Fruit fly (Drosophila melanogaster) whole organism, embryonic: ENCODE measurements around the gene sp3.
A peak's percentile ranks its signal among the peaks of the same experiment; 100 is the strongest.

Source experiments
- Abd-B ChIP-seq: fragments of 200-800 bp; sonication (Bioruptor generic); optimal IDR thresholded peaks from 2 replicates; lab custom pipeline; 2018; ENCODE audit warnings: missing biosample characterization, mild to moderate bottlenecking, missing genetic modification characterization, moderate library complexity
- Awh ChIP-seq: fragments of 200-800 bp; sonication (Bioruptor generic); IDR thresholded peaks from 2 replicates; pipeline ENCODE4, ENCODE4 v1.3.6; 2022; ENCODE audit warnings: missing biosample characterization, missing genetic modification characterization
- CG16815 ChIP-seq: fragments of 200-800 bp; sonication (Bioruptor generic); optimal IDR thresholded peaks from 3 replicates; lab custom pipeline; 2017; ENCODE audit warnings: missing biosample characterization, mild to moderate bottlenecking, missing genetic modification characterization
- CG17612 ChIP-seq: fragments of 200-800 bp; sonication (Bioruptor generic); IDR thresholded peaks from 2 replicates; pipeline ENCODE4 v1.3.6; 2022; ENCODE audit warnings: missing biosample characterization, missing genetic modification characterization
- CG18599 ChIP-seq: fragments of 200-800 bp; sonication (Bioruptor generic); optimal IDR thresholded peaks from 3 replicates; lab custom pipeline; 2017; ENCODE audit warnings: missing biosample characterization, missing genetic modification characterization, mild to moderate bottlenecking, moderate library complexity, missing genetic modification reagents
- CG18764 ChIP-seq: fragments of 200-800 bp; sonication (Bioruptor generic); optimal IDR thresholded peaks from 3 replicates; lab custom pipeline; 2016; ENCODE audit warnings: missing biosample characterization, missing genetic modification characterization
- CG2116 ChIP-seq: fragments of 200-800 bp; sonication (Bioruptor generic); optimal IDR thresholded peaks from 3 replicates; lab custom pipeline; 2018; ENCODE audit warnings: missing biosample characterization, mild to moderate bottlenecking, missing genetic modification characterization
- CG3163 ChIP-seq: fragments of 200-800 bp; sonication (Bioruptor generic); optimal IDR thresholded peaks from 3 replicates; lab custom pipeline; 2016; ENCODE audit warnings: missing biosample characterization, missing genetic modification characterization
- CG33213 ChIP-seq: fragments of 200-800 bp; sonication (Bioruptor generic); optimal IDR thresholded peaks from 3 replicates; lab custom pipeline; 2016; ENCODE audit warnings: missing biosample characterization, missing genetic modification characterization
- CG33557 ChIP-seq: fragments of 200-800 bp; sonication (Bioruptor generic); optimal IDR thresholded peaks from 2 replicates; lab custom pipeline; 2019; ENCODE audit warnings: missing biosample characterization, mild to moderate bottlenecking, missing genetic modification characterization, moderate library complexity
- CG3407 ChIP-seq: fragments of 200-800 bp; sonication (Bioruptor generic); optimal IDR thresholded peaks from 2 replicates; lab custom pipeline; 2018; ENCODE audit warnings: missing biosample characterization, mild to moderate bottlenecking, missing genetic modification characterization
- CG34376 ChIP-seq: fragments of 200-800 bp; sonication (Bioruptor generic); optimal IDR thresholded peaks from 2 replicates; lab custom pipeline; 2018; ENCODE audit warnings: missing biosample characterization, mild to moderate bottlenecking, missing genetic modification characterization
- CG3847 ChIP-seq: fragments of 200-800 bp; sonication (Bioruptor generic); IDR thresholded peaks from 2 replicates; pipeline ENCODE4 v1.3.6; 2022; ENCODE audit warnings: missing biosample characterization, missing genetic modification characterization
- CG3995 ChIP-seq: fragments of 200-800 bp; sonication (Bioruptor generic); optimal IDR thresholded peaks from 3 replicates; lab custom pipeline; 2016; ENCODE audit warnings: missing biosample characterization, missing genetic modification characterization
- CG4328 ChIP-seq: fragments of 200-800 bp; sonication (Bioruptor generic); optimal IDR thresholded peaks from 3 replicates; lab custom pipeline; 2017; ENCODE audit warnings: missing biosample characterization, missing genetic modification reagents, missing genetic modification characterization
- CG4707 ChIP-seq: fragments of 200-800 bp; sonication (Bioruptor generic); optimal IDR thresholded peaks from 2 replicates; lab custom pipeline; 2018; ENCODE audit warnings: missing biosample characterization, mild to moderate bottlenecking, missing genetic modification characterization, moderate library complexity
- CG6175 ChIP-seq: fragments of 200-800 bp; sonication (Bioruptor generic); IDR thresholded peaks from 3 replicates; pipeline ENCODE4 v1.3.6; 2022; ENCODE audit warnings: missing biosample characterization, missing genetic modification characterization
- CG6254 ChIP-seq: fragments of 200-800 bp; sonication (Bioruptor generic); optimal IDR thresholded peaks from 3 replicates; lab custom pipeline; 2017; ENCODE audit warnings: mild to moderate bottlenecking, missing biosample characterization, missing genetic modification reagents, missing genetic modification characterization
- CG6813 ChIP-seq: fragments of 200-800 bp; sonication (Bioruptor generic); optimal IDR thresholded peaks from 2 replicates; lab custom pipeline; 2017; ENCODE audit warnings: missing biosample characterization, missing genetic modification characterization, mild to moderate bottlenecking, moderate library complexity, missing genetic modification reagents
- CG7786 ChIP-seq: fragments of 200-800 bp; sonication (Bioruptor generic); optimal IDR thresholded peaks from 2 replicates; lab custom pipeline; 2016; ENCODE audit warnings: missing biosample characterization, missing genetic modification characterization
- CG7963 ChIP-seq: fragments of 200-800 bp; sonication (Bioruptor generic); IDR thresholded peaks from 3 replicates; pipeline ENCODE4 v1.3.6; 2022; ENCODE audit warnings: missing biosample characterization, missing genetic modification characterization; ENCODE audit not compliant: partially characterized antibody
- CG7987 ChIP-seq: fragments of 200-800 bp; sonication (Bioruptor generic); optimal IDR thresholded peaks from 2 replicates; lab custom pipeline; 2018; ENCODE audit warnings: missing biosample characterization, mild to moderate bottlenecking, missing genetic modification characterization, moderate library complexity
- CG9437 ChIP-seq: fragments of 200-800 bp; sonication (Bioruptor generic); optimal IDR thresholded peaks from 2 replicates; lab custom pipeline; 2018; ENCODE audit warnings: missing biosample characterization, mild to moderate bottlenecking, missing genetic modification characterization
- Dbx ChIP-seq: fragments of 200-800 bp; sonication (Bioruptor generic); IDR thresholded peaks from 3 replicates; pipeline ENCODE4 v1.3.6; 2022; ENCODE audit warnings: missing biosample characterization, missing genetic modification characterization
- Elba2 ChIP-seq: fragments of 200-800 bp; sonication (Bioruptor generic); optimal IDR thresholded peaks from 3 replicates; lab custom pipeline; 2016; ENCODE audit warnings: missing biosample characterization, missing genetic modification characterization
- Lpt ChIP-seq: fragments of >200 bp; optimal IDR thresholded peaks from 2 replicates; lab custom pipeline; 2018; ENCODE audit warnings: missing biosample characterization, missing genetic modification characterization
- Mrtf ChIP-seq: fragments of 200-800 bp; sonication (Bioruptor generic); IDR thresholded peaks from 3 replicates; pipeline ENCODE4 v1.3.6; 2022; ENCODE audit warnings: missing biosample characterization, missing genetic modification characterization
- Ptx1 ChIP-seq: fragments of 200-800 bp; sonication (Bioruptor generic); IDR thresholded peaks from 2 replicates; pipeline ENCODE4 v1.3.6; 2022; ENCODE audit warnings: missing biosample characterization, missing genetic modification characterization
- Sox100B ChIP-seq: fragments of 200-800 bp; sonication (Bioruptor generic); optimal IDR thresholded peaks from 3 replicates; lab custom pipeline; 2018; ENCODE audit warnings: missing biosample characterization, mild to moderate bottlenecking, missing genetic modification characterization
- Spps ChIP-seq: fragments of 200-800 bp; sonication (Bioruptor generic); optimal IDR thresholded peaks from 2 replicates; lab custom pipeline; 2018; ENCODE audit warnings: missing biosample characterization, mild to moderate bottlenecking, missing genetic modification characterization
- Ssrp ChIP-seq: fragments of 200-800 bp; sonication (Bioruptor generic); optimal IDR thresholded peaks from 2 replicates; lab custom pipeline; 2018; ENCODE audit warnings: missing biosample characterization, mild to moderate bottlenecking, missing genetic modification characterization, moderate library complexity
- ap ChIP-seq: fragments of 200-800 bp; sonication (Bioruptor generic); IDR thresholded peaks from 2 replicates; pipeline ENCODE4 v1.3.6; 2022; ENCODE audit warnings: missing biosample characterization, missing genetic modification characterization
- bsh ChIP-seq, 2 experiments: fragments of 200-800 bp; sonication (Bioruptor generic); optimal IDR thresholded peaks; 2 replicates each; lab custom pipeline; 2017 to 2018; ENCODE audit warnings: mild to moderate bottlenecking in 2 of 2, missing biosample characterization in 2 of 2, missing genetic modification characterization in 2 of 2, moderate library complexity in 1 of 2
- crol ChIP-seq: fragments of 200-800 bp; sonication (Bioruptor generic); IDR thresholded peaks from 2 replicates; pipeline ENCODE4 v1.3.6; 2022; ENCODE audit warnings: missing biosample characterization, missing genetic modification characterization
- dan ChIP-seq: fragments of 200-800 bp; sonication (Bioruptor generic); IDR thresholded peaks from 2 replicates; pipeline ENCODE4 v1.3.6; 2022; ENCODE audit warnings: missing biosample characterization, missing genetic modification characterization
- gt ChIP-seq: fragments of 200-800 bp; sonication (Bioruptor generic); IDR thresholded peaks from 2 replicates; pipeline ENCODE4 v1.3.6; 2022; ENCODE audit warnings: missing biosample characterization, missing genetic modification characterization
- hbn ChIP-seq: fragments of 200-800 bp; sonication (Bioruptor generic); IDR thresholded peaks from 2 replicates; pipeline ENCODE4 v1.3.6; 2022; ENCODE audit warnings: missing biosample characterization, missing genetic modification characterization; ENCODE audit not compliant: partially characterized antibody
- jumu ChIP-seq: fragments of 200-800 bp; sonication (Bioruptor generic); optimal IDR thresholded peaks from 3 replicates; lab custom pipeline; 2016; ENCODE audit warnings: missing biosample characterization, missing genetic modification characterization
- lilli ChIP-seq: fragments of 200-800 bp; sonication (Bioruptor generic); optimal IDR thresholded peaks from 3 replicates; lab custom pipeline; 2016; ENCODE audit warnings: missing biosample characterization, missing genetic modification characterization
- lov ChIP-seq, 2 experiments: fragments of 200-800 bp in 1 of 2; fragments of >200 bp in 1 of 2; sonication (Bioruptor generic) in 1 of 2; IDR thresholded peaks in 1 of 2; optimal IDR thresholded peaks in 1 of 2; 2 replicates in 1 of 2; 3 replicates in 1 of 2; pipeline versions ENCODE4 v1.3.6 to Lab custom; 2017 to 2022; ENCODE audit warnings: missing biosample characterization in 1 of 2, missing genetic modification characterization in 1 of 2
- mam ChIP-seq: fragments of 200-800 bp; sonication (Bioruptor generic); optimal IDR thresholded peaks from 3 replicates; lab custom pipeline; 2016; ENCODE audit warnings: missing biosample characterization, missing genetic modification characterization
- mld ChIP-seq: fragments of 200-800 bp; sonication (Bioruptor generic); IDR thresholded peaks from 3 replicates; pipeline ENCODE4 v1.3.6; 2022; ENCODE audit warnings: missing biosample characterization, missing genetic modification characterization; ENCODE audit not compliant: partially characterized antibody
- nom ChIP-seq: fragments of 200-800 bp; sonication (Bioruptor generic); optimal IDR thresholded peaks from 2 replicates; lab custom pipeline; 2017; ENCODE audit warnings: missing biosample characterization, missing genetic modification characterization, mild to moderate bottlenecking, moderate library complexity, missing genetic modification reagents
- sob ChIP-seq: fragments of 200-800 bp; sonication (Bioruptor generic); IDR thresholded peaks from 2 replicates; pipeline ENCODE4 v1.3.6; 2022; ENCODE audit warnings: missing biosample characterization, missing genetic modification characterization
- tgo ChIP-seq: fragments of 200-800 bp; sonication (Bioruptor generic); IDR thresholded peaks from 3 replicates; pipeline ENCODE4 v1.3.6; 2022; ENCODE audit warnings: missing biosample characterization, missing genetic modification characterization
- tx ChIP-seq: fragments of 200-800 bp; sonication (Bioruptor generic); optimal IDR thresholded peaks from 2 replicates; lab custom pipeline; 2016; ENCODE audit warnings: missing biosample characterization, missing genetic modification characterization
- vvl ChIP-seq: fragments of 200-800 bp; sonication (Bioruptor generic); IDR thresholded peaks from 2 replicates; pipeline ENCODE4 v1.3.6; 2022; ENCODE audit warnings: missing biosample characterization, missing genetic modification characterization
- wek ChIP-seq: fragments of 200-800 bp; sonication (Bioruptor generic); optimal IDR thresholded peaks from 3 replicates; lab custom pipeline; 2018; ENCODE audit warnings: missing biosample characterization, mild to moderate bottlenecking, missing genetic modification characterization, moderate library complexity
- zen ChIP-seq: fragments of 200-800 bp; sonication (Bioruptor generic); optimal IDR thresholded peaks from 3 replicates; lab custom pipeline; 2018; ENCODE audit warnings: missing biosample characterization, mild to moderate bottlenecking, missing genetic modification characterization, moderate library complexity
- zfh2 ChIP-seq: fragments of 200-800 bp; sonication (Bioruptor generic); optimal IDR thresholded peaks from 2 replicates; lab custom pipeline; 2016; ENCODE audit warnings: missing biosample characterization, missing genetic modification characterization

sp3 gene

dm6 chr3R:21481960-21482359 lies 38.8 kb upstream of the sp3 start, which contains the start of gene Fancm (continued):
- TF ChIP-seq Dbx (peak; percentile 71; the same call in 1 of the 3 replicates), CG7963 (GFP tag; lab: Robert Waterston, UW) (0 out of 3 replicates have a peak, but pooled peaks have one; percentile 37), Sox100B (GFP tag; lab: Kevin White, UChicago) (no peak), sob (GFP tag; lab: Robert Waterston, UW) (peak; percentile 82), dan (GFP tag; lab: Robert Waterston, UW) (no peak), jumu (GFP tag; lab: Kevin White, UChicago) (peak; percentile 67), gt (GFP tag; lab: Robert Waterston, UW) (no peak), lov (optimal IDR thresholded peaks at IDR 0.05; lab: Kevin White, UChicago) (no peak), lov (GFP tag; IDR thresholded peaks at IDR 0.05; lab: Robert Waterston, UW) (no peak), CG17612 (no peak), vvl (GFP tag; lab: Robert Waterston, UW) (peak; percentile 27; the same call in 1 of the 2 replicates), tgo (GFP tag; lab: Robert Waterston, UW) (peak; percentile 40; the same call in 2 of the 3 replicates), CG3995 (GFP tag; lab: Kevin White, UChicago) (peak; percentile 84), Ssrp (tag; lab: Kevin White, UChicago) (peak; percentile 5), Lpt (no peak), nom (no peak), CG33213 (GFP tag; lab: Kevin White, UChicago) (peak; percentile 88), CG3163 (GFP tag; lab: Kevin White, UChicago) (peak; percentile 49), CG6813 (GFP tag; lab: Kevin White, UChicago) (no peak), Mrtf (GFP tag; lab: Robert Waterston, UW) (0 out of 3 replicates have a peak, but pooled peaks have one; percentile 10), zfh2 (GFP tag; lab: Kevin White, UChicago) (peak; percentile 82), CG16815 (GFP tag; lab: Kevin White, UChicago) (peak; percentile 60), crol (GFP tag; lab: Robert Waterston, UW) (no peak), mam (peak; percentile 85), tx (GFP tag; lab: Kevin White, UChicago) (peak; percentile 74), CG3407 (peak; percentile 12), CG6175 (GFP tag; lab: Robert Waterston, UW) (0 out of 3 replicates have a peak, but pooled peaks have one; percentile 10), CG18764 (GFP tag; lab: Kevin White, UChicago) (peak; percentile 64), CG7987 (GFP tag; lab: Kevin White, UChicago) (peak; percentile 43), CG33557 (GFP tag; lab: Kevin White, UChicago) (peak; percentile 40), CG4328 (GFP tag; lab: Kevin White, UChicago) (no peak), Spps (tag; lab: Kevin White, UChicago) (no peak), lilli (GFP tag; lab: Kevin White, UChicago) (peak; percentile 77), Elba2 (GFP tag; lab: Kevin White, UChicago) (peak; percentile 84), CG2116 (GFP tag; lab: Kevin White, UChicago) (peak; percentile 79), Abd-B (peak; percentile 85), CG6254 (GFP tag; lab: Kevin White, UChicago) (no peak), CG34376 (GFP tag; lab: Kevin White, UChicago) (no peak), CG3847 (peak; percentile 86), CG9437 (GFP tag; lab: Kevin White, UChicago) (peak; percentile 14), Awh (GFP tag; lab: Robert Waterston, UW) (no peak), CG18599 (peak; percentile 25), wek (GFP tag; lab: Kevin White, UChicago) (no peak), mld (GFP tag; lab: Robert Waterston, UW) (no peak), hbn (peak; percentile 52; the same call in 1 of the 2 replicates), ap (no peak), CG4707 (no peak), Ptx1 (peak; percentile 70), CG7786 (GFP tag; lab: Kevin White, UChicago) (peak; percentile 79), zen (tag; lab: Kevin White, UChicago) (peak; percentile 59), bsh (GFP tag; optimal IDR thresholded peaks at IDR 0.05; lab: Kevin White, UChicago) (peak in 1 of 2 experiments; percentile 8)
